Worm (Caenorhabditis elegans) whole organism, L1 larva: ENCODE measurements around the gene madf-8.

ENCODE experiments used
- C04F5.9 ChIP-seq: sonication (generic microtip); optimal IDR thresholded peaks from 2 replicates; lab custom pipeline; 2016; ENCODE audit warnings: missing genetic modification characterization, missing compliant biosample characterization
- ama-1 ChIP-seq: fragments of 150-350 bp; optimal IDR thresholded peaks from 2 replicates; lab custom pipeline; 2014
- blmp-1 ChIP-seq: fragments of 150-350 bp; optimal IDR thresholded peaks from 2 replicates; lab custom pipeline; 2014; ENCODE audit warnings: missing biosample characterization, missing genetic modification characterization
- ceh-63 ChIP-seq: fragments of 200-800 bp; sonication (Bioruptor generic); optimal IDR thresholded peaks from 2 replicates; lab custom pipeline; 2018; ENCODE audit warnings: mild to moderate bottlenecking, missing genetic modification characterization, missing compliant biosample characterization
- ceh-82 ChIP-seq, 3 experiments: fragments of 150-350 bp in 1 of 3; sonication (generic microtip) in 2 of 3; optimal IDR thresholded peaks; 2 replicates each; lab custom pipeline; 2014 to 2017; ENCODE audit warnings: missing biosample characterization in 3 of 3, missing genetic modification characterization in 3 of 3
- ceh-88 ChIP-seq: fragments of 200-800 bp; sonication (Bioruptor generic); IDR thresholded peaks from 2 replicates; pipeline ENCODE4 v1.3.6; 2022; ENCODE audit warnings: missing genetic modification characterization, missing compliant biosample characterization
- dpl-1 ChIP-seq, 3 experiments: fragments of 150-350 bp in 2 of 3; sonication (generic microtip) in 1 of 3; optimal IDR thresholded peaks; 2 replicates each; lab custom pipeline; 2014 to 2017; ENCODE audit warnings: missing biosample characterization in 3 of 3, missing genetic modification characterization in 3 of 3, missing genetic modification reagents in 3 of 3
- dsc-1 ChIP-seq: sonication (generic microtip); optimal IDR thresholded peaks from 2 replicates; lab custom pipeline; 2016; ENCODE audit warnings: mild to moderate bottlenecking, missing genetic modification characterization, missing compliant biosample characterization
- efl-1 ChIP-seq, 4 experiments: fragments of 150-350 bp; optimal IDR thresholded peaks in 3 of 4; peaks in 1 of 4; 1 replicate in 1 of 4; 2 replicates in 3 of 4; lab custom pipeline; 2014; ENCODE audit warnings: missing biosample characterization in 2 of 4, missing genetic modification characterization in 2 of 4, missing genetic modification reagents in 2 of 4
- elt-2 ChIP-seq: sonication (generic microtip); optimal IDR thresholded peaks from 2 replicates; lab custom pipeline; 2016; ENCODE audit warnings: missing genetic modification characterization, mild to moderate bottlenecking, inconsistent platforms, missing compliant biosample characterization, missing genetic modification reagents
- elt-3 ChIP-seq, 6 experiments: fragments of 150-350 bp in 1 of 6; sonication (generic microtip); optimal IDR thresholded peaks; 2 replicates each; lab custom pipeline; 2017 to 2018; ENCODE audit warnings: missing biosample characterization in 6 of 6, missing genetic modification characterization in 6 of 6, inconsistent platforms in 1 of 6
- hpl-2 ChIP-seq: fragments of 150-350 bp; optimal IDR thresholded peaks from 2 replicates; lab custom pipeline; 2014; ENCODE audit warnings: missing biosample characterization, missing genetic modification reagents, missing genetic modification characterization
- lin-14 ChIP-seq: fragments of 200-800 bp; sonication (Bioruptor generic); optimal IDR thresholded peaks from 2 replicates; lab custom pipeline; 2018; ENCODE audit warnings: mild to moderate bottlenecking, missing genetic modification characterization, moderate library complexity, missing compliant biosample characterization
- lin-35 ChIP-seq, 2 experiments: fragments of 150-350 bp; optimal IDR thresholded peaks; 2 replicates each; lab custom pipeline; 2014; ENCODE audit warnings: missing biosample characterization in 2 of 2, missing genetic modification characterization in 2 of 2, missing genetic modification reagents in 2 of 2
- lsy-2 ChIP-seq, 2 experiments: fragments of 150-350 bp; optimal IDR thresholded peaks; 2 replicates each; lab custom pipeline; 2014; ENCODE audit warnings: missing biosample characterization in 2 of 2, missing genetic modification characterization in 2 of 2
- mdl-1 ChIP-seq, 2 experiments: fragments of 150-350 bp; optimal IDR thresholded peaks; 2 replicates each; lab custom pipeline; 2014 to 2017; ENCODE audit warnings: missing biosample characterization in 2 of 2, missing genetic modification characterization in 2 of 2, inconsistent platforms in 1 of 2
- mef-2 ChIP-seq: fragments of 150-350 bp; optimal IDR thresholded peaks from 2 replicates; lab custom pipeline; 2014; ENCODE audit warnings: missing biosample characterization, missing genetic modification characterization
- nhr-12 ChIP-seq: sonication (generic microtip); optimal IDR thresholded peaks from 2 replicates; lab custom pipeline; 2017; ENCODE audit warnings: missing biosample characterization, missing genetic modification characterization
- nhr-20 ChIP-seq: sonication (generic microtip); optimal IDR thresholded peaks from 2 replicates; lab custom pipeline; 2016; ENCODE audit warnings: mild to moderate bottlenecking, missing genetic modification characterization, missing compliant biosample characterization
- nhr-237 ChIP-seq: fragments of 150-350 bp; optimal IDR thresholded peaks from 2 replicates; lab custom pipeline; 2014; ENCODE audit warnings: missing biosample characterization, missing genetic modification characterization
- nhr-84 ChIP-seq: sonication (generic microtip); optimal IDR thresholded peaks from 2 replicates; lab custom pipeline; 2017; ENCODE audit warnings: missing biosample characterization, missing genetic modification characterization
- nhr-85 ChIP-seq: sonication (generic microtip); peaks from one replicate; lab custom pipeline; 2016; ENCODE audit warnings: missing genetic modification characterization, inconsistent platforms, missing compliant biosample characterization
- nhr-90 ChIP-seq: sonication (generic microtip); optimal IDR thresholded peaks from 2 replicates; lab custom pipeline; 2016; ENCODE audit warnings: mild to moderate bottlenecking, missing genetic modification characterization, missing compliant biosample characterization; ENCODE audit not compliant: poor library complexity
- pqm-1 ChIP-seq: sonication (generic microtip); optimal IDR thresholded peaks from 3 replicates; lab custom pipeline; 2017; ENCODE audit warnings: missing biosample characterization, missing genetic modification characterization
- rnt-1 ChIP-seq: sonication (generic microtip); optimal IDR thresholded peaks from 2 replicates; lab custom pipeline; 2016; ENCODE audit warnings: mild to moderate bottlenecking, missing genetic modification characterization, moderate library complexity, missing compliant biosample characterization
- skn-1 ChIP-seq: fragments of 150-350 bp; optimal IDR thresholded peaks from 2 replicates; lab custom pipeline; 2014; ENCODE audit warnings: missing biosample characterization, missing genetic modification characterization
- snpc-4 ChIP-seq: fragments of 150-350 bp; optimal IDR thresholded peaks from 2 replicates; lab custom pipeline; 2014; ENCODE audit warnings: missing biosample characterization, missing genetic modification characterization
- sup-37 ChIP-seq: fragments of 200-800 bp; sonication (Bioruptor generic); optimal IDR thresholded peaks from 2 replicates; lab custom pipeline; 2018; ENCODE audit warnings: mild to moderate bottlenecking, missing genetic modification characterization, missing compliant biosample characterization
- swsn-7 ChIP-seq: sonication (generic microtip); optimal IDR thresholded peaks from 2 replicates; lab custom pipeline; 2016; ENCODE audit warnings: missing genetic modification characterization, missing compliant biosample characterization
- tbx-2 ChIP-seq: sonication (generic microtip); optimal IDR thresholded peaks from 2 replicates; lab custom pipeline; 2016; ENCODE audit warnings: missing genetic modification characterization, missing compliant biosample characterization
- vab-15 ChIP-seq: sonication (generic microtip); optimal IDR thresholded peaks from 2 replicates; lab custom pipeline; 2017; ENCODE audit warnings: missing genotype, mild to moderate bottlenecking, missing genetic modification characterization, missing compliant biosample characterization
- zip-4 ChIP-seq: fragments of 200-800 bp; sonication (Bioruptor generic); optimal IDR thresholded peaks from 2 replicates; lab custom pipeline; 2018; ENCODE audit warnings: mild to moderate bottlenecking, missing genetic modification characterization, moderate library complexity, missing compliant biosample characterization

The madf-8 gene

DNA sequence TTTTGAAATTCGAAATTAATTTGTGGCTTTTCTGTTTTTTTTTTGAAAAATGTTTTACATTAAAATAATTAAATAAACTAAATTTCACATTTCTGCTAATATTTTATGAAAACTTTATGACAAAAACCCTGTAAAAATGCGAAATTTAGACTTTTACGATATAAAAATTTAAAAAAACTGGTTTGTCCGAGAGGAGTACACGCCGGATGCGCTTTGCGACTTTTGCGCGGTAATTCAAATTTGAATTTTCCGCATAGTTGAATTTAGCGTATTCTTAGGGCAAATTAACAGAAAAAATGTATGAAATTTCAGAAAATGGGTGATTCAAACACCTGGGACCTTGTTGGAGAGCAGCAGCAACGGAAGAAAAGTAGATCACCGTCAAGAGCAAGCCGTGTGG, 6.6 kb downstream of the madf-8 start, which contains the start of gene unc-93:
TSS of gene unc-93 (plus strand) at position 301 of the 400 bp plus-strand sequence.
- TF ChIP-seq efl-1 (optimal IDR thresholded peaks at IDR 0.05; lab: Kevin White, UChicago) = no peak
- peak in 1 of 2 experiments; percentile 20 for TF ChIP-seq efl-1 (GFP tag; optimal IDR thresholded peaks at IDR 0.05 in 1 of 2; lab: Kevin White, UChicago)
- peak in 1 of 3 experiments; percentile 0 for TF ChIP-seq dpl-1 (GFP tag; optimal IDR thresholded peaks at IDR 0.05; lab: Kevin White, UChicago)
- no peak for TF ChIP-seq nhr-12 (tag; lab: Kevin White, UChicago)

ce11 chrIII:3643602-3644001, 7.0 kb downstream of the madf-8 start:
- TF ChIP-seq dsc-1 (tag; lab: Kevin White, UChicago) (peak; percentile 20), elt-3 (tag; optimal IDR thresholded peaks at IDR 0.05; lab: Kevin White, UChicago) (no peak)

DNA sequence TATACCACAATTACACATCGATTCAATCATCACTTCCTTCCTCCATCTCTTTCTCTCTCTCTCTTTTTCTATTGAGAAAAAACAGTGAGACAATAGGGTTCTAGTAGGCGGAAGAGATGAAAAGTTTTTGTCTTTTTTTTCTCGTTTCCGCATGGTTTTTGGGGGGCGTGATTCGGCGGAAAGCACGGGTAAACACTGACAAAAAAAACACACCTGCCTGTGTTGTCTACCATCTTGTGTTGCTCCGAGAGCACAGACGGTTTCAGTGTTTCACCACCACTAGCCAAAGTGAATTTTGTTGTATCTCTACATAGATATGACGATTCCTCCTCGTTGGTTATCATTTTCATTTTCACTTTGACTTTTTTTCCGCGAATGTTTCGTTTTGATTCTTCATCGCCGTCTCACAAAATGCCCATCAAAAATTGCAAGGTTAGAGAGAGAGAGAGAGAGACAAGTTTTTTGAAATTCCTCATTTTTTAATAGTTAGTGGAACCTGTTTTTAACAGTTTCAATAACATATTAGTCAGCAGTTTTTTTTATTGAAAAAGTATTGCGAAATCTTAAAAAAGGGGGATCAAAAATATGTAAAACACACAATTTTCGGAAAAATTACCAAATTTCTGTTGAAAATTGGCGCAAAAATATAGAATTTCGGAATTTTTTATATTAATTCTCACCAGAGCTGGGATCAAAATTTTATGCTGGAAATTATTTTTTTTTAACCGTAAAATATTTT, 13.2 kb downstream of the madf-8 start:
- TF ChIP-seq lsy-2 (tag; optimal IDR thresholded peaks at IDR 0.05; lab: Kevin White, UChicago) (peak in 1 of 2 experiments; percentile 33), efl-1 (optimal IDR thresholded peaks at IDR 0.05; lab: Kevin White, UChicago) (no peak), efl-1 (GFP tag; optimal IDR thresholded peaks at IDR 0.05 in 1 of 2; lab: Kevin White, UChicago) (peak in 1 of 2 experiments; percentile 91), nhr-84 (tag; lab: Kevin White, UChicago) (no peak), zip-4 (peak; percentile 48), lin-35 (GFP tag; optimal IDR thresholded peaks at IDR 0.05; lab: Kevin White, UChicago) (peak in 1 of 2 experiments; percentile 31), ceh-63 (no peak), nhr-20 (no peak), mdl-1 (tag; optimal IDR thresholded peaks at IDR 0.05; lab: Kevin White, UChicago) (peak in 1 of 2 experiments; percentile 17), blmp-1 (tag; lab: Kevin White, UChicago) (peak; percentile 61), nhr-85 (tag; lab: Kevin White, UChicago) (peak; percentile 65), elt-2 (peak; percentile 11), C04F5.9 (no peak), lin-14 (GFP tag; lab: Kevin White, UChicago) (peak; percentile 62), elt-3 (tag; optimal IDR thresholded peaks at IDR 0.05; lab: Kevin White, UChicago) (peak in 1 of 6 experiments; percentile 23)

ce11 chrIII:3635844-3636243, 14.8 kb downstream of the madf-8 start, which contains the start of gene rilp-1:
Gene rilp-1, plus strand, starts transcription at chrIII:3636144.
- TF ChIP-seq efl-1 (optimal IDR thresholded peaks at IDR 0.05; lab: Kevin White, UChicago) (no peak), efl-1 (GFP tag; optimal IDR thresholded peaks at IDR 0.05 in 1 of 2; lab: Kevin White, UChicago) (no peak), vab-15 (tag; lab: Kevin White, UChicago) (no peak), elt-2 (no peak), hpl-2 (no peak), skn-1 (tag; lab: Kevin White, UChicago) (no peak), ceh-88 (no peak), mef-2 (tag; lab: Kevin White, UChicago) (no peak)

DNA sequence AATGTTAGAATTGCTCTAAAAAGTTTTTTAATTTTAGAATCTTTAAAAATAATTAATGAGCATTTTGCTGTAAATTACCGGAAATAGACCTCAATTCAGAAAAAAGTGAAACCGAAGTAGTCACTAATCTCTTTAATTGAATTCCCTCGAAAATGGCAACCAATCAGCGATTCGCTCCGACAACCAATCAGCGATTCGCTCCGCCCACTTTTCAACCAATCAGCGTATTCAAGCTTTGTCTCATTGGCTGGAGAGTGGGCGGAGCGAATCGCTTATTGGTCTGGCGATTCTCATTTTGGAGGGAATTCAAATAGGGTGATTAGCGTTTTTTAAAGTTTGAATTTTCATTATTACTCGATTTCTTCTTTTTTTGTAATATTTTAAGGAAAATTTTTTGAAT, 15.8 kb downstream of the madf-8 start:
- TF ChIP-seq tbx-2 (tag; lab: Kevin White, UChicago) (no peak), swsn-7 (no peak), sup-37 (GFP tag; lab: Kevin White, UChicago) (no peak), ceh-88 (no peak), nhr-84 (tag; lab: Kevin White, UChicago) (no peak), snpc-4 (tag; lab: Kevin White, UChicago) (no peak), efl-1 (optimal IDR thresholded peaks at IDR 0.05; lab: Kevin White, UChicago) (no peak), efl-1 (GFP tag; optimal IDR thresholded peaks at IDR 0.05 in 1 of 2; lab: Kevin White, UChicago) (peak in 1 of 2 experiments; percentile 31), nhr-90 (tag; lab: Kevin White, UChicago) (no peak)
- TF ChIP-seq, all 84 proteins: peak for 1

DNA sequence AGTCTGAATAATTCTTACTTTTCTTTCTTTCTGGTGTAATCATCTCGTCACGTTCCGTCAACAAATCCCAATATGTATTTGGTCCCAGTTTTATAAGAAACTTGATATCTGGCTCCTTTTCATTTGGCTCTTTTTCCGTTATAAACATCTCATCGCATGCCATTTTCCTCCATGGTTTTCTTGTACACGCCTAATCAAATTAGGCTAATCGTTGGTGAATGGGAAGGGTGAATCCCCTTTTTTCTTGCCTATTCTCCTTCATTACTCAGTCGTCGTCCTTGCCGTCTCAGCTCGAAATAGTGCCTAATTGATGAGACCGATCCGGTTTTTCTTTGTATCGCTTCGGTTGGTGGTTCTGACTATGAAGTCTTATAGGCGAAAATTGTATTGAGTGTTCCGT, 16.5 kb downstream of the madf-8 start:
- no peak for TF ChIP-seq ceh-82 (tag; optimal IDR thresholded peaks at IDR 0.05; lab: Kevin White, UChicago)
- peak; percentile 39 for TF ChIP-seq lin-14 (GFP tag; lab: Kevin White, UChicago)
- TF ChIP-seq pqm-1 = no peak
- TF ChIP-seq ama-1 (lab: Kevin White, UChicago) = no peak
- no peak for TF ChIP-seq nhr-237 (tag; lab: Kevin White, UChicago)
- no peak for TF ChIP-seq rnt-1 (tag; lab: Kevin White, UChicago)
